Worm (Caenorhabditis elegans) whole organism, late embryonic: ENCODE results near the gene C01G10.10.
A peak's percentile ranks its signal among the peaks of the same experiment; 100 is the strongest.

Source experiments
- C08G9.2 ChIP-seq: sonication (generic microtip); optimal IDR thresholded peaks from 2 replicates; lab custom pipeline; 2016; ENCODE audit warnings: mild to moderate bottlenecking, missing genetic modification characterization, moderate library complexity, missing compliant biosample characterization
- K09A11.1 ChIP-seq: sonication (generic microtip); optimal IDR thresholded peaks from 2 replicates; lab custom pipeline; 2017; ENCODE audit warnings: antibody characterized with exemption, mild to moderate bottlenecking, missing genetic modification characterization, missing compliant biosample characterization; ENCODE audit not compliant: insufficient read depth
- ahr-1 ChIP-seq: sonication (generic microtip); optimal IDR thresholded peaks from 2 replicates; lab custom pipeline; 2016; ENCODE audit warnings: missing genetic modification characterization, missing compliant biosample characterization
- ama-1 ChIP-seq: fragments of 150-350 bp; optimal IDR thresholded peaks from 2 replicates; lab custom pipeline; 2014
- ceh-18 ChIP-seq: sonication (generic microtip); optimal IDR thresholded peaks from 2 replicates; lab custom pipeline; 2016; ENCODE audit warnings: missing genetic modification characterization, missing compliant biosample characterization
- ceh-19 ChIP-seq: fragments of 200-800 bp; sonication (Bioruptor generic); optimal IDR thresholded peaks from 2 replicates; lab custom pipeline; 2018; ENCODE audit warnings: mild to moderate bottlenecking, missing genetic modification characterization, missing compliant biosample characterization
- ceh-2 ChIP-seq: sonication (generic microtip); optimal IDR thresholded peaks from 2 replicates; lab custom pipeline; 2016; ENCODE audit warnings: missing genotype, missing genetic modification characterization, missing compliant biosample characterization
- ceh-22 ChIP-seq: sonication (generic microtip); optimal IDR thresholded peaks from 2 replicates; lab custom pipeline; 2017; ENCODE audit warnings: missing biosample characterization, missing genetic modification characterization
- ceh-30 ChIP-seq: fragments of 150-350 bp; optimal IDR thresholded peaks from 2 replicates; lab custom pipeline; 2014; ENCODE audit warnings: missing biosample characterization, missing genetic modification characterization
- ceh-6 ChIP-seq: fragments of 200-800 bp; sonication (Bioruptor generic); optimal IDR thresholded peaks from 2 replicates; lab custom pipeline; 2018; ENCODE audit warnings: mild to moderate bottlenecking, missing genetic modification characterization, missing compliant biosample characterization
- ceh-9 ChIP-seq: sonication (generic microtip); optimal IDR thresholded peaks from 2 replicates; lab custom pipeline; 2016; ENCODE audit warnings: mild to moderate bottlenecking, missing genetic modification characterization, inconsistent platforms, missing compliant biosample characterization
- che-1 ChIP-seq: sonication (generic microtip); optimal IDR thresholded peaks from 2 replicates; lab custom pipeline; 2016; ENCODE audit warnings: mild to moderate bottlenecking, missing genetic modification characterization, missing compliant biosample characterization
- dve-1 ChIP-seq: sonication (generic microtip); optimal IDR thresholded peaks from 2 replicates; lab custom pipeline; 2017; ENCODE audit warnings: antibody characterized with exemption, mild to moderate bottlenecking, missing genetic modification characterization, missing compliant biosample characterization
- elt-2 ChIP-seq: sonication (generic microtip); optimal IDR thresholded peaks from 2 replicates; lab custom pipeline; 2016; ENCODE audit warnings: missing genetic modification reagents, missing genetic modification characterization, missing compliant biosample characterization
- eyg-1 ChIP-seq: sonication (generic microtip); optimal IDR thresholded peaks from 2 replicates; lab custom pipeline; 2016; ENCODE audit warnings: missing genotype, missing genetic modification characterization, missing compliant biosample characterization
- fax-1 ChIP-seq: sonication (generic microtip); optimal IDR thresholded peaks from 2 replicates; lab custom pipeline; 2016; ENCODE audit warnings: missing genotype, missing genetic modification characterization, missing compliant biosample characterization
- fkh-6 ChIP-seq: sonication (generic microtip); optimal IDR thresholded peaks from 2 replicates; lab custom pipeline; 2016; ENCODE audit warnings: missing genetic modification characterization, missing compliant biosample characterization
- gmeb-2 ChIP-seq: sonication (generic microtip); optimal IDR thresholded peaks from 2 replicates; lab custom pipeline; 2016; ENCODE audit warnings: missing genetic modification characterization, inconsistent platforms, missing compliant biosample characterization
- hlh-13 ChIP-seq: fragments of 200-800 bp; sonication (Bioruptor generic); optimal IDR thresholded peaks from 2 replicates; lab custom pipeline; 2018; ENCODE audit warnings: mild to moderate bottlenecking, missing genetic modification characterization, missing compliant biosample characterization
- hlh-15 ChIP-seq: sonication (generic microtip); optimal IDR thresholded peaks from 2 replicates; lab custom pipeline; 2016; ENCODE audit warnings: missing genetic modification characterization, missing compliant biosample characterization
- hlh-6 ChIP-seq: sonication (generic microtip); optimal IDR thresholded peaks from 2 replicates; lab custom pipeline; 2016; ENCODE audit warnings: missing genotype, missing genetic modification characterization, missing compliant biosample characterization
- hlh-8 ChIP-seq: sonication (generic microtip); optimal IDR thresholded peaks from 2 replicates; lab custom pipeline; 2016; ENCODE audit warnings: missing genotype, missing genetic modification characterization, missing compliant biosample characterization
- lim-6 ChIP-seq: sonication (generic microtip); optimal IDR thresholded peaks from 2 replicates; lab custom pipeline; 2016; ENCODE audit warnings: missing genetic modification characterization, missing compliant biosample characterization
- lin-11 ChIP-seq: fragments of 200-800 bp; sonication (Bioruptor generic); optimal IDR thresholded peaks from 2 replicates; lab custom pipeline; 2018; ENCODE audit warnings: mild to moderate bottlenecking, missing genetic modification characterization, missing compliant biosample characterization
- madf-2 ChIP-seq: sonication (generic microtip); optimal IDR thresholded peaks from 2 replicates; lab custom pipeline; 2017; ENCODE audit warnings: missing genetic modification characterization, missing compliant biosample characterization
- nfya-1 ChIP-seq: sonication (generic microtip); optimal IDR thresholded peaks from 2 replicates; lab custom pipeline; 2017; ENCODE audit warnings: missing genetic modification characterization, mild to moderate bottlenecking, missing compliant biosample characterization, antibody characterized with exemption, moderate library complexity
- nhr-11 ChIP-seq: fragments of 150-350 bp; optimal IDR thresholded peaks from 2 replicates; lab custom pipeline; 2014; ENCODE audit warnings: missing biosample characterization, missing genetic modification characterization
- odd-2 ChIP-seq: sonication (generic microtip); optimal IDR thresholded peaks from 2 replicates; lab custom pipeline; 2017; ENCODE audit warnings: antibody characterized with exemption, mild to moderate bottlenecking, missing genetic modification characterization, missing compliant biosample characterization
- pat-9 ChIP-seq: fragments of 200-800 bp; sonication (Bioruptor generic); optimal IDR thresholded peaks from 2 replicates; lab custom pipeline; 2018; ENCODE audit warnings: mild to moderate bottlenecking, missing genetic modification characterization, moderate library complexity, missing compliant biosample characterization
- pax-1 ChIP-seq: fragments of 150-350 bp; optimal IDR thresholded peaks from 2 replicates; lab custom pipeline; 2014; ENCODE audit warnings: missing biosample characterization, missing genetic modification characterization
- pha-2 ChIP-seq: sonication (generic microtip); optimal IDR thresholded peaks from 2 replicates; lab custom pipeline; 2017; ENCODE audit warnings: mild to moderate bottlenecking, missing genetic modification characterization, missing compliant biosample characterization
- pha-4 ChIP-seq: fragments of 150-350 bp; optimal IDR thresholded peaks from 2 replicates; lab custom pipeline; 2018; ENCODE audit warnings: missing biosample characterization, missing genetic modification reagents, missing genetic modification characterization
- pqm-1 ChIP-seq: sonication (generic microtip); optimal IDR thresholded peaks from 2 replicates; lab custom pipeline; 2016; ENCODE audit warnings: missing genetic modification characterization, missing compliant biosample characterization
- rnt-1 ChIP-seq: sonication (generic microtip); optimal IDR thresholded peaks from 2 replicates; lab custom pipeline; 2016; ENCODE audit warnings: missing genetic modification characterization, missing compliant biosample characterization
- sdc-2 ChIP-seq: sonication (generic microtip); optimal IDR thresholded peaks from 2 replicates; lab custom pipeline; 2016; ENCODE audit warnings: missing genotype, missing genetic modification characterization, missing compliant biosample characterization
- sox-2 ChIP-seq: fragments of 200-800 bp; sonication (Bioruptor generic); IDR thresholded peaks from 2 replicates; pipeline ENCODE4 v1.3.6; 2022; ENCODE audit warnings: missing genetic modification reagents, missing genetic modification characterization, missing compliant biosample characterization
- tbx-2 ChIP-seq: sonication (generic microtip); optimal IDR thresholded peaks from 2 replicates; lab custom pipeline; 2016; ENCODE audit warnings: missing genetic modification characterization, missing compliant biosample characterization
- tbx-7 ChIP-seq: sonication (generic microtip); optimal IDR thresholded peaks from 2 replicates; lab custom pipeline; 2016; ENCODE audit warnings: missing genotype, missing genetic modification characterization, missing compliant biosample characterization
- ttx-3 ChIP-seq: sonication (generic microtip); optimal IDR thresholded peaks from 2 replicates; lab custom pipeline; 2016; ENCODE audit warnings: missing genetic modification reagents, missing genetic modification characterization, missing compliant biosample characterization
- unc-3 ChIP-seq, 2 experiments: fragments of 200-800 bp in 1 of 2; sonication (Bioruptor generic) in 1 of 2; sonication (generic microtip) in 1 of 2; conservative IDR thresholded peaks in 1 of 2; optimal IDR thresholded peaks in 1 of 2; 2 replicates each; pipeline versions ENCODE4 v1.3.6 to Lab custom; 2016 to 2022; ENCODE audit warnings: missing compliant biosample characterization in 2 of 2, missing genetic modification characterization in 2 of 2, missing genetic modification reagents in 1 of 2
- unc-42 ChIP-seq: sonication (generic microtip); optimal IDR thresholded peaks from 2 replicates; lab custom pipeline; 2016; ENCODE audit warnings: missing genotype, missing genetic modification characterization, missing compliant biosample characterization
- unc-86 ChIP-seq: sonication (generic microtip); optimal IDR thresholded peaks from 2 replicates; lab custom pipeline; 2016; ENCODE audit warnings: missing genetic modification characterization, missing compliant biosample characterization
- zip-5 ChIP-seq: sonication (generic microtip); optimal IDR thresholded peaks from 2 replicates; lab custom pipeline; 2016; ENCODE audit warnings: missing genetic modification characterization, missing compliant biosample characterization
- ztf-16 ChIP-seq: sonication (generic microtip); optimal IDR thresholded peaks from 2 replicates; lab custom pipeline; 2017; ENCODE audit warnings: missing genetic modification characterization, missing compliant biosample characterization

Gene C01G10.10

DNA sequence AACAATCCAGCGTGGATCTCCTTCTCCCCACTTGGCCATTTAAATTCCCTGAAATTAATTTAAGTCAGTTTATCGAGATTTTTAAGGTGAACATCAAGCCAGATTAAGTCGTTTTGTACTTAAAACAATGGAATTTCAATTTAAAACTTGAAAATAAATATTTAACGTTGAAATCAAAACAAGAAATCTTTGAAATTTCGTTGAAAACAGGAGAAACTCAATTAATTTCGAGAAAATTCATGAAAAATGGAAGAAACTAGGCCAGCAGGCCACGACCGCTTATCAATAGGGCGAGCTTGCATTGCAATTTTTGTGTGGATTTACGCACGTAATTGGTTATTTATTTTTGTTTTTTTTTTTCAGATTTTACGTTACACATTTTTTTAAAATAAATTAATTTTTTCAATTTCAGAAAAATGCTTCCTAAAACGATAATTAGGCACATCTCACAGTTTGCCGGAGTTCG lies 3.1 kb upstream of the C01G10.10 start, which contains the start of the genes ahsa-1 and C01G10.7 (continued):
- TF ChIP-seq tbx-2 = peak; percentile 96
- no peak for TF ChIP-seq K09A11.1 (tag; lab: Kevin White, UChicago)
- no peak for TF ChIP-seq ceh-22 (tag; lab: Kevin White, UChicago)
- peak; percentile 70 for TF ChIP-seq ztf-16 (tag; lab: Kevin White, UChicago)
- peak; percentile 66 for TF ChIP-seq eyg-1
- peak; percentile 67 for TF ChIP-seq ceh-30
- TF ChIP-seq elt-2 (tag; lab: Kevin White, UChicago) = peak; percentile 76
- TF ChIP-seq sdc-2 = peak; percentile 51
- TF ChIP-seq hlh-13 (GFP tag; lab: Kevin White, UChicago) = peak; percentile 28
- TF ChIP-seq ahr-1 (tag; lab: Kevin White, UChicago) = peak; percentile 48
- TF ChIP-seq ceh-9 = no peak
- TF ChIP-seq ama-1 = no peak
- peak; percentile 83 for TF ChIP-seq nfya-1 (tag; lab: Kevin White, UChicago)
- TF ChIP-seq pax-1 (tag; lab: Kevin White, UChicago) = peak; percentile 40
- peak; percentile 72 for TF ChIP-seq unc-86 (tag; lab: Kevin White, UChicago)
- TF ChIP-seq ceh-19 (GFP tag; lab: Kevin White, UChicago) = peak; percentile 21
- peak; percentile 31 for TF ChIP-seq pha-2
- TF ChIP-seq tbx-7 (tag; lab: Kevin White, UChicago) = peak; percentile 92
- TF ChIP-seq pha-4 (tag; lab: Kevin White, UChicago) = no peak
- TF ChIP-seq lim-6 (tag; lab: Kevin White, UChicago) = peak; percentile 89
- TF ChIP-seq sox-2 (GFP tag; lab: Robert Waterston, UW) = no peak
- TF ChIP-seq hlh-6 (tag; lab: Kevin White, UChicago) = peak; percentile 15
- TF ChIP-seq fkh-6 (tag; lab: Kevin White, UChicago) = peak; percentile 62
- no peak for TF ChIP-seq odd-2 (tag; lab: Kevin White, UChicago)
- TF ChIP-seq lin-11 (tag; lab: Kevin White, UChicago) = no peak
- TF ChIP-seq unc-42 (tag; lab: Kevin White, UChicago) = peak; percentile 98
- peak; percentile 81 for TF ChIP-seq ceh-18 (tag; lab: Kevin White, UChicago)
- TF ChIP-seq hlh-15 (tag; lab: Kevin White, UChicago) = no peak
- peak; percentile 94 for TF ChIP-seq C08G9.2
- no peak for TF ChIP-seq ceh-6
- TF ChIP-seq pqm-1 (tag; lab: Kevin White, UChicago) = peak; percentile 93
- TF ChIP-seq pat-9 (tag; lab: Kevin White, UChicago) = no peak
- TF ChIP-seq dve-1 = peak; percentile 18
- TF ChIP-seq madf-2 (tag; lab: Kevin White, UChicago) = peak; percentile 35
- TF ChIP-seq ttx-3 (tag; lab: Kevin White, UChicago) = peak; percentile 63
- TF ChIP-seq fax-1 (tag; lab: Kevin White, UChicago) = peak; percentile 67
- TF ChIP-seq ceh-2 (tag; lab: Kevin White, UChicago) = peak; percentile 97
- peak; percentile 15 for TF ChIP-seq gmeb-2 (tag; lab: Kevin White, UChicago)
- no peak for TF ChIP-seq nhr-11 (tag; lab: Kevin White, UChicago)
- peak; percentile 80 for TF ChIP-seq rnt-1
- peak; percentile 76 for TF ChIP-seq zip-5 (tag; lab: Kevin White, UChicago)
- peak; percentile 40; the same call in 1 of the 2 replicates for TF ChIP-seq unc-3 (GFP tag; conservative IDR thresholded peaks at IDR 0.05; lab: Robert Waterston, UW)
- TF ChIP-seq unc-3 (tag; optimal IDR thresholded peaks at IDR 0.05; lab: Kevin White, UChicago) = peak; percentile 0
- no peak for TF ChIP-seq che-1 (tag; lab: Kevin White, UChicago)
- TF ChIP-seq hlh-8 (tag; lab: Kevin White, UChicago) = peak; percentile 86
